Worm (Caenorhabditis elegans) whole organism, late embryonic: ENCODE measurements around the gene itr-1.

ENCODE experiments used
- ama-1 ChIP-seq: fragments of 150-350 bp; optimal IDR thresholded peaks from 2 replicates; lab custom pipeline; 2014
- ceh-14 ChIP-seq: sonication (generic microtip); optimal IDR thresholded peaks from 2 replicates; lab custom pipeline; 2016; ENCODE audit warnings: missing genotype, missing genetic modification characterization, missing compliant biosample characterization
- ceh-45 ChIP-seq: fragments of 200-800 bp; sonication (Bioruptor generic); IDR thresholded peaks from 2 replicates; pipeline ENCODE4 v1.3.6; 2022; ENCODE audit warnings: missing genetic modification reagents, missing genetic modification characterization, missing compliant biosample characterization
- ceh-48 ChIP-seq: sonication (generic microtip); optimal IDR thresholded peaks from 2 replicates; lab custom pipeline; 2016; ENCODE audit warnings: missing genetic modification characterization, inconsistent platforms, missing compliant biosample characterization
- elt-2 ChIP-seq: sonication (generic microtip); optimal IDR thresholded peaks from 2 replicates; lab custom pipeline; 2016; ENCODE audit warnings: missing genetic modification reagents, missing genetic modification characterization, missing compliant biosample characterization
- ets-4 ChIP-seq: sonication (generic microtip); optimal IDR thresholded peaks from 2 replicates; lab custom pipeline; 2016; ENCODE audit warnings: missing genetic modification characterization, missing compliant biosample characterization
- fax-1 ChIP-seq: sonication (generic microtip); optimal IDR thresholded peaks from 2 replicates; lab custom pipeline; 2016; ENCODE audit warnings: missing genotype, missing genetic modification characterization, missing compliant biosample characterization
- lin-11 ChIP-seq: fragments of 200-800 bp; sonication (Bioruptor generic); optimal IDR thresholded peaks from 2 replicates; lab custom pipeline; 2018; ENCODE audit warnings: mild to moderate bottlenecking, missing genetic modification characterization, missing compliant biosample characterization
- mec-3 ChIP-seq: sonication (generic microtip); optimal IDR thresholded peaks from 2 replicates; lab custom pipeline; 2016; ENCODE audit warnings: borderline replicate concordance, missing genetic modification characterization, missing compliant biosample characterization
- nfya-1 ChIP-seq: sonication (generic microtip); optimal IDR thresholded peaks from 2 replicates; lab custom pipeline; 2017; ENCODE audit warnings: missing genetic modification characterization, mild to moderate bottlenecking, missing compliant biosample characterization, antibody characterized with exemption, moderate library complexity
- pax-1 ChIP-seq: fragments of 150-350 bp; optimal IDR thresholded peaks from 2 replicates; lab custom pipeline; 2014; ENCODE audit warnings: missing biosample characterization, missing genetic modification characterization
- pha-2 ChIP-seq: sonication (generic microtip); optimal IDR thresholded peaks from 2 replicates; lab custom pipeline; 2017; ENCODE audit warnings: mild to moderate bottlenecking, missing genetic modification characterization, missing compliant biosample characterization
- pha-4 ChIP-seq: fragments of 150-350 bp; optimal IDR thresholded peaks from 2 replicates; lab custom pipeline; 2018; ENCODE audit warnings: missing biosample characterization, missing genetic modification reagents, missing genetic modification characterization

ce11 chrIV:7641758-7642157 lies 33.2 kb upstream of the itr-1 start, which contains the start of gene nep-16:
- TF ChIP-seq mec-3 (no peak), nfya-1 (tag; lab: Kevin White, UChicago) (no peak), ets-4 (tag; lab: Kevin White, UChicago) (no peak), elt-2 (tag; lab: Kevin White, UChicago) (no peak), pha-2 (tag; lab: Kevin White, UChicago) (no peak), ama-1 (lab: Kevin White, UChicago) (no peak), fax-1 (no peak), pha-4 (tag; lab: Kevin White, UChicago) (no peak), ceh-14 (tag; lab: Kevin White, UChicago) (no peak), ceh-48 (tag; lab: Kevin White, UChicago) (no peak), lin-11 (tag; lab: Kevin White, UChicago) (no peak), pax-1 (no peak), ceh-45 (GFP tag; lab: Robert Waterston, UW) (no peak)
